Fruit fly (Drosophila melanogaster): ENCODE measurements around the gene bdwf.

DNA sequence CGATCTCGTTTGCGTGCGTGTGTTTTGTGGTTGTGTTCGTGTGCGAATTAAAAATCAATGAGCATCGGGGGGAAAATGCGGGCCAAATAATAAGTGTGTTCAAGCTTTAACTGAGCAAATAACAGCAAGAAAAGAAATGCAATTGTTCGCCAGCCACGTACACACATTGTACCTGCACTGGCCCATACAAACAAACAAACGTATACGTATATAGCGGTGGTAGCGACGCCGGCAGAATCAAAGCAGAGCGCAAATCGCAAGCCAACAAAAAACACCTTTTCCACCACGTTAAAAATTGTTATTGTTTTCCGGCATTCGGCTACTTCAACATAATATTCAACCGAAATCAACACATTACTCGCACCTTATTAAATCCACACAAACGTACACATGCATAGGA lies 11.6 kb upstream of the bdwf start:
- no peak for TF ChIP-seq EcR (GFP tag; optimal IDR thresholded peaks at IDR 0.05)
- TF ChIP-seq CG8478 (optimal IDR thresholded peaks at IDR 0.05): no peak

All from whole organism.